Fruit fly (Drosophila melanogaster) ovary, adult (tissue): ENCODE results near the gene ema.

Experiments used
- CG17801 ChIP-seq: fragments of 200-800 bp; optimal IDR thresholded peaks from 2 replicates; lab custom pipeline; 2019; ENCODE audit warnings: missing biosample characterization, mild to moderate bottlenecking, missing genetic modification characterization, moderate library complexity; ENCODE audit not compliant: partially characterized antibody

ema gene

dm6 chr3R:16441367-16441923 lies at the start of gene ema:
Gene ema, minus strand, starts transcription at chr3R:16441661.
- TF ChIP-seq CG17801 (GFP tag; lab: Kevin White, UChicago), result peak; percentile 61

DNA sequence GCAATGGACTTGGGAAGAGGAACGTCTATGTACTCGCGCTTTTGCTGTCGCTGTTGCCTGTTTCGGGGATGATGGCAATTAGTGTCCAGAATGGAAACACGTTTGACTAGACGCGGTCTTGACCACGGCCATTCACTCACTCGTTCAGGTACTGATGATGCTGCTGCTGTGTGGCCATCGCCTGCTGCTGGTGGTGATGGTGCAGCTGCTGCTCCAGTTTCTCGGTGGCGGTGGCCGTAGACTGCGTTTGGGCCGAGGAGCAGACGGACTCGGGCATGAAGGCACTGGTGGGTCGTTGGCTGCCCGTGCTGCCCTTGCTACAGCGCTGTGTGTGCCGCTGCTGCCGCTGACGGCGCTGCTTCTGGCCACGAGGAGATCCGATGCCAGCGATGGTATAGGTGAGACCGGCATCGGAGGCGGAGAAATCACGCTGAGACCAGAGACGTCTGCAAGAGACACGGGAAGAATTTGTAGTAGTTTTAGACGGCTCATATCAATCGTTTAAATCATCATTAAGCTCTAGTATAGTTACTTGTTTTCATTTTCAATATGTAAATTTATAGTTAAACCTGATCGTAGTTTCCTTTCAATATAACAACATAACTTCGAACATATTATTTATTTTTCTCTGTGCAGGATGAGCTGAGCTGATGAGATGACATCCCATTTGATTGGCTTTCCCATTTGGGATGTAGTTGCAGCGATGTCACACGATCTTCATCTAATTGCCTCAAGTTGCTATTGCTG lies 44.2 kb upstream of the ema start:
- no peak for TF ChIP-seq CG17801 (GFP tag; lab: Kevin White, UChicago)

DNA sequence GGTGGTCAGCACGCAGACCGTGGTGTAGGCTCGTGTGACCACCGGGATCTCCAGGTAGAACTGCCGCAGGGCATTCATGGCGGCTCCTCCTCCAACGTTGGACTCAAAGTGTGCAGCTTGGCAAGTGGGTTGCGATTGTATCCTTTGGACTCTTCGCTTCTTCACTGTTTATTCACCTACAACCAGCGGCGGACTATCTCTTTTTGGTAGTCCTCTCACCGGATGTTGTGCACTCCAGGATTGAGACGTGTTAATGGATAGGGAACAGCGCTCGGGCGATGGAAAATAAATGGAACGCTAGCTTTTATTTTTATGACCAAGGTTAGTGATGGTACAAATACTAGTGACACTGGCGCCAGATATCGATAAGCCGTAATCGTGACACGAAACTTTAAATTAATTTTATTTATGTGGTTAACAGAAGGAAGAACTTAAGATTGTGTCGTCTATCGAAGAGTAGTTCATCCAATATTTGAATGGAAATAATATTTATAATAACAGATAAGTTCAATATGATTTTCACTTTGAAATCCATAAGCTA lies 42.5 kb upstream of the ema start, which contains the start of gene Der-2:
Der-2 (minus strand) TSS at position 347 of the 541 bp plus-strand sequence.
- peak; percentile 31 for TF ChIP-seq CG17801 (GFP tag; lab: Kevin White, UChicago)

DNA sequence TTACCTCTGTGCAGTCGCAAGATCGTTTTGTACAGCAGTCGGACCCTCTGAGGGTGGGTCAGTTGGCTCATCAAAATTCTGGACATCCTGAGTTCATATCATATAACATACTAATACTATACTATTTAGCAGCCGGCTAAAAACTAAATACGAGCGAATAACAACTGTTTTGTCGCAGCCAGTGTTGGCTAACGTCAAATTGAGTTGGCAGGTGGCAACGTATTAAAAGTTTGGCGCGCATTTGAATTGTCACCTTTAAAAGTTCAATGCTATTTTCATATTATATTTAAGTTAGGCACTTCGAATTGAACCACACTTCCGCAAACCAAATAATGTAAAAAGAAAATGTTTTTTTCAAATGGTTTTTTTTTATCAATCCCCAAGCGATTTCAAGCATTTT lies 40.8 kb upstream of the ema start, which contains the start of gene Sdhaf3:
Sdhaf3 (minus strand) TSS at position 177 of the 400 bp plus-strand sequence.
- TF ChIP-seq CG17801 (GFP tag; lab: Kevin White, UChicago), result no peak

DNA sequence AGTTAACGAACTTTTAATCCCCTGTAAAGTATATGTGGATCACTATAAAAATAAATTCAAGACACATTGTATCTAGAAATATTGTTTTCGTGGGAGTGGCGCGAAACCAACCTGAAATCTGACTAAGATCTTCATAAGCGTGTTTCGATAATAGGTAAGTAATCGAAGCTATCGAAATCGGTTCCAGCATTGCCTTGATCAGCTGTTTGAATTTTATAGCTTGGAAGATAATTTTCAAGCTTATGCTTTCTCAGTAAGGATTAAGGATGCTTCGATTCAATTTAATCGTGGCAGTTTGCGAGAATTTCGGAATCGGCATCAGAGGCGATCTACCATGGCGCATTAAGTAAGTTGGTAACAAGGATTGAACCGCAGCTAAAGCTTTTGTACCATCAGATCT lies 39.5 kb upstream of the ema start, which contains the start of gene Dhfr:
Dhfr (plus strand) TSS at position 173 of the 400 bp plus-strand sequence.
- no peak for TF ChIP-seq CG17801 (GFP tag; lab: Kevin White, UChicago)

DNA sequence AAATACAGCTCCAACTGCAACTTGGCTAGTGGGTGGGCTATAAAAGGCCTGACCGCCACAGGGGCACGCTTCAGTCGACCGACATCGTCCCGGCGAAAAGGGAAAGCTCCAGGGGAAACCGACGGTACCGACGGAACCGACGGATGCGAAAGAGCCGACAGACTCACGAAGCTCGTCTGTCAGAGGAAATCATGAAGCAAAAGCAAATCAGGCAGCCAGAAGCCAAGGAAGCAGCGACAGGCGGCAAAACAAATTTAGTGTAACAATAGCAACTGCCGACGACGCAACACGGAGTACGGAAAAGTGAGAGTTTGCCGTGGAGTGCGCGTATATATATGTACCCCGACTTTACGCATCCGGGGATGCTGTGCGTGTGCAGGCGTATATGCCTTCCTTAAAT lies 35.6 kb upstream of the ema start, which contains the start of gene Gyc89Db:
Gyc89Db (plus strand) TSS at position 78 of the 400 bp plus-strand sequence.
- TF ChIP-seq CG17801 (GFP tag; lab: Kevin White, UChicago), result no peak

dm6 chr3R:16476472-16476871 lies 35.0 kb upstream of the ema start:
- no peak for TF ChIP-seq CG17801 (GFP tag; lab: Kevin White, UChicago)

dm6 chr3R:16472301-16472700 lies 30.8 kb upstream of the ema start, which contains the start of gene Gyc89Da:
Gene Gyc89Da, plus strand, starts transcription at chr3R:16472601.
- no peak for TF ChIP-seq CG17801 (GFP tag; lab: Kevin White, UChicago)

DNA sequence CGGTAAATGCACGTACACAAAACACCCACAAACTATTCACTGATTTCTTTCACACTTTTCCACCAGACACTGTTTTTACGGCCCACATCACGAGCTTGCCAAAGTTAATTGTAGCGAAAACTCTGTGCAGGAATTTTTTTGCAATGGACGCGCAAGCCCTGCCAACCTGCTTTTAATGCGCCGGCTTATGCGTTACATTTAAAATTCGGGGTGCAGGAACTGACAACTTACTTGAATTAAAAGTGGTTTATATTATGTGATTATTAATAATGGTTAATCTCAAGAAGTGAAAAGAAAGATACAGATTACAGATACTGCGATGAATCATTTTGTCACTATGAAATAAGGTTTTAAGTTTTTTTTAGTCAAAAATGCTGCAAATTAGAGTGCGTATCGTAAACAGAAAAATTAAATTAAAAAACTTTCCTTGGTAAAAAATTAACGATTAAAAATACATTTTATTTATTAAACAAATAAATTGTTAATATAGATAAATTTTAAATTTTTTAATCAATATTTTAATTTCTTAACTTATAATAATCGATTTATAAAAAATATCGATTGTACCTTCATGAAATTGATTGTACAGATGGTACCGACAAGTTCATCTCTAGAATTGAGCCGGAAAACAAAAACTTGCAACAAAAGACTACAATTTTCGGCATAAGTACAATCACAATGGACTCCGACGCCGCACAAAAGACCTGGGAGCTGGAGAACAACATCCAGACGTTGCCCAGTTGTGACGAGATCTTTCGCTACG lies 28.2 kb upstream of the ema start, which contains the start of the genes CG42232 and CSN5:
CG42232 (minus strand) TSS at position 163 of the 763 bp plus-strand sequence.
CSN5 (plus strand) TSS at position 599 of the 763 bp plus-strand sequence.
- peak; percentile 16 for TF ChIP-seq CG17801 (GFP tag; lab: Kevin White, UChicago)

DNA sequence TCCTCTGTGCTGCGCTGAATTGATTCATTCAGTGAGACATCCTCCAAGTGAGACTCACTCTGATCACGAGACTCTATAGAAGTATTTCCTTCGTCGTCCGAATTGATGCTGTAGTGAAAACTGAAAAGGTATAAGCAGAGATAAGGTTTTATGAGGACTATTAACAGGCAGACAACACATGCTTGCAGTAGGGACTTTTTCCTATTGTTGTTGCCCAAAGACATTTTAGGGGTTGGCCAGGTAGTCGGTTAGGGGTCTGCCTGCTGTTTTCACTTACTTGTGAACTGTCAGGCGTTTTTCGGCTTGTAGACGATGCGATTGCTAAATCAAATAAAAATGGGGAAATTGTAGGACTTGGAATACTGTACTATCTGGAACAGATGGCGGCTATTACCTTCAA lies 27.1 kb upstream of the ema start:
- no peak for TF ChIP-seq CG17801 (GFP tag; lab: Kevin White, UChicago)

dm6 chr3R:16456607-16457006 lies 15.1 kb upstream of the ema start:
- TF ChIP-seq CG17801 (GFP tag; lab: Kevin White, UChicago), result no peak

DNA sequence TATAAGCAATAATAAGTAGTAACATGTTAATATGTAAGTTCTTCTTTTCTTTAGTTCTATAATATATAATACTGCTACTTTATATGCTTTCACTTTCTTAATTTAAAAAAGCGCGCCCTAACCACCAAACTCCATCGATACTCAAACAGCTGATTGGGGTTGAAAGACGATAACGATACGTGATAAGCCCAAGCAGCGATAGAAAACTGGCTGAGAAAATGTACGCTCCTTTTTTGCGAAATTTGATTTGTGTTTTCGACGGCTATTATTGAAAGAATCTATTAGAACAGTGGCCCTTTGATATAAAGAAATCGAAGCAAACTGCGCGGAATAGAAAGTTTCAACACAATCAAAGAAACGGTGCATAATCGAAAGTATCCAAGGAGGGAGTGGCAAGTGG lies 14.4 kb upstream of the ema start, which contains the start of gene CG14883:
CG14883 (plus strand) TSS at position 178 of the 400 bp plus-strand sequence.
- no peak for TF ChIP-seq CG17801 (GFP tag; lab: Kevin White, UChicago)

DNA sequence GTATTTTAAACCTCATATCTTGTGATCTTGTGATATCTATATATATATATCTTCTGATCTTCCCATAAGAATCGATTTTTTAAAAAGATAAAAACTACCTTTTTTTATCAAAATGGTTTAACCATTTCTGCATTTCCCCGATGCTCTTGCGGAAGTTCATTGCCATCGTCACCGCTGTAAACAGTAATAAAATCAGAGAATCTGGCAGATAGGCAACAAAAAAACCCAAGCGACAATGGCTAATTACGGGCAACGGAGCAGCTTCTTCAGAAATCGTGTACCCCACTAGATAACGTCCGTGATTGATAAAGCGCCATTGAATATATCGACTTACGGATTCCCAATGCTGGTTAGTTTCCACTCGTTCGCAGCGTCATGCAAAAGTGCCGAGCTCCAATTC lies 12.7 kb upstream of the ema start, which contains the start of gene CG10405:
CG10405 (plus strand) TSS at position 301 of the 400 bp plus-strand sequence.
- TF ChIP-seq CG17801 (GFP tag; lab: Kevin White, UChicago), result no peak

- peak; percentile 1 for TF ChIP-seq CG17801 (GFP tag; lab: Kevin White, UChicago)
Measured at dm6 chr3R:16453597-16453996, 12.1 kb upstream of the ema start, which contains the start of gene Pak3. Gene Pak3, minus strand, starts transcription at chr3R:16453821.
